Worm (Caenorhabditis elegans) whole organism, mixed stage, embryonic: ENCODE results near the gene sfa-1.

ENCODE experiments used
- M03D4.4 ChIP-seq: sonication (generic microtip); optimal IDR thresholded peaks from 2 replicates; lab custom pipeline; 2017; ENCODE audit warnings: mild to moderate bottlenecking, missing genetic modification characterization, missing compliant biosample characterization
- bed-3 ChIP-seq: fragments of 200-800 bp; sonication (Bioruptor generic); optimal IDR thresholded peaks from 3 replicates; lab custom pipeline; 2018; ENCODE audit warnings: mild to moderate bottlenecking, missing genetic modification characterization, moderate library complexity, missing compliant biosample characterization
- blmp-1 ChIP-seq: fragments of 150-350 bp; optimal IDR thresholded peaks from 2 replicates; lab custom pipeline; 2014; ENCODE audit warnings: missing biosample characterization, missing genetic modification characterization
- ceh-39 ChIP-seq: fragments of 150-350 bp; optimal IDR thresholded peaks from 2 replicates; lab custom pipeline; 2014; ENCODE audit warnings: missing biosample characterization, missing genetic modification characterization
- ceh-43 ChIP-seq: fragments of 200-800 bp; sonication (Bioruptor generic); optimal IDR thresholded peaks from 2 replicates; lab custom pipeline; 2018; ENCODE audit warnings: mild to moderate bottlenecking, missing genetic modification characterization, moderate library complexity, missing compliant biosample characterization
- ceh-83 ChIP-seq: fragments of 200-800 bp; sonication (Bioruptor generic); optimal IDR thresholded peaks from 2 replicates; lab custom pipeline; 2018; ENCODE audit warnings: mild to moderate bottlenecking, missing genetic modification characterization, missing compliant biosample characterization
- ces-1 ChIP-seq: fragments of 150-350 bp; optimal IDR thresholded peaks from 2 replicates; lab custom pipeline; 2014; ENCODE audit warnings: missing biosample characterization, missing genetic modification reagents, missing genetic modification characterization
- cnd-1 ChIP-seq: fragments of 200-800 bp; sonication (Bioruptor generic); optimal IDR thresholded peaks from 2 replicates; lab custom pipeline; 2018; ENCODE audit warnings: mild to moderate bottlenecking, missing genetic modification characterization, missing compliant biosample characterization
- drap-1 ChIP-seq: fragments of 200-800 bp; sonication (Bioruptor generic); optimal IDR thresholded peaks from 3 replicates; lab custom pipeline; 2018; ENCODE audit warnings: mild to moderate bottlenecking, missing genetic modification characterization, missing compliant biosample characterization
- elt-1 ChIP-seq: sonication (generic microtip); optimal IDR thresholded peaks from 2 replicates; lab custom pipeline; 2017; ENCODE audit warnings: missing genetic modification characterization, mild to moderate bottlenecking, missing compliant biosample characterization, antibody characterized with exemption, moderate library complexity, borderline replicate concordance; ENCODE audit not compliant: insufficient read depth
- elt-3 ChIP-seq: fragments of 150-350 bp; optimal IDR thresholded peaks from 2 replicates; lab custom pipeline; 2014; ENCODE audit warnings: missing biosample characterization, missing genetic modification characterization
- flh-1 ChIP-seq: fragments of 200-800 bp; sonication (Bioruptor generic); optimal IDR thresholded peaks from 2 replicates; lab custom pipeline; 2018; ENCODE audit warnings: mild to moderate bottlenecking, missing genetic modification characterization, moderate library complexity, missing compliant biosample characterization
- ham-2 ChIP-seq: fragments of 200-800 bp; sonication (Bioruptor generic); optimal IDR thresholded peaks from 2 replicates; lab custom pipeline; 2018; ENCODE audit warnings: mild to moderate bottlenecking, missing genetic modification characterization, missing compliant biosample characterization
- lin-13 ChIP-seq: fragments of 150-350 bp; optimal IDR thresholded peaks from 2 replicates; lab custom pipeline; 2014; ENCODE audit warnings: missing biosample characterization, missing genetic modification characterization
- lin-32 ChIP-seq: fragments of 200-800 bp; sonication (Bioruptor generic); optimal IDR thresholded peaks from 2 replicates; lab custom pipeline; 2018; ENCODE audit warnings: mild to moderate bottlenecking, missing genetic modification characterization, missing compliant biosample characterization
- lsy-2 ChIP-seq: fragments of 150-350 bp; optimal IDR thresholded peaks from 2 replicates; lab custom pipeline; 2014; ENCODE audit warnings: missing biosample characterization, missing genetic modification characterization
- mep-1 ChIP-seq: fragments of 150-350 bp; optimal IDR thresholded peaks from 2 replicates; lab custom pipeline; 2017; ENCODE audit warnings: missing biosample characterization, missing genetic modification reagents, missing genetic modification characterization, inconsistent platforms
- nhr-12 ChIP-seq: fragments of 150-350 bp; optimal IDR thresholded peaks from 2 replicates; lab custom pipeline; 2014; ENCODE audit warnings: missing biosample characterization, missing genetic modification characterization
- nhr-2 ChIP-seq: fragments of 150-350 bp; optimal IDR thresholded peaks from 2 replicates; lab custom pipeline; 2014; ENCODE audit warnings: missing biosample characterization, missing genetic modification characterization
- nhr-237 ChIP-seq: fragments of 150-350 bp; optimal IDR thresholded peaks from 2 replicates; lab custom pipeline; 2014; ENCODE audit warnings: missing biosample characterization, missing genetic modification characterization
- nhr-28 ChIP-seq: fragments of 150-350 bp; optimal IDR thresholded peaks from 2 replicates; lab custom pipeline; 2014; ENCODE audit warnings: missing biosample characterization, missing genetic modification characterization
- nhr-76 ChIP-seq: sonication (generic microtip); optimal IDR thresholded peaks from 2 replicates; lab custom pipeline; 2017; ENCODE audit warnings: missing biosample characterization, missing genetic modification characterization
- pha-4 ChIP-seq: fragments of 150-350 bp; optimal IDR thresholded peaks from 2 replicates; lab custom pipeline; 2018; ENCODE audit warnings: missing biosample characterization, missing genetic modification reagents, missing genetic modification characterization
- snpc-4 ChIP-seq: fragments of 150-350 bp; optimal IDR thresholded peaks from 2 replicates; lab custom pipeline; 2014; ENCODE audit warnings: missing biosample characterization, missing genetic modification characterization
- unc-39 ChIP-seq: fragments of 150-350 bp; optimal IDR thresholded peaks from 2 replicates; lab custom pipeline; 2014; ENCODE audit warnings: missing biosample characterization, missing genetic modification characterization
- unc-62 ChIP-seq: fragments of 150-350 bp; optimal IDR thresholded peaks from 2 replicates; lab custom pipeline; 2014; ENCODE audit warnings: missing biosample characterization, missing genetic modification reagents, missing genetic modification characterization
- zip-8 ChIP-seq: fragments of 150-350 bp; optimal IDR thresholded peaks from 2 replicates; lab custom pipeline; 2014; ENCODE audit warnings: missing biosample characterization, missing genetic modification characterization

sfa-1 gene

ce11 chrIV:17116345-17116744, 5.6 kb upstream of the sfa-1 start, which contains the start of gene cyn-13:
cyn-13 (minus strand) TSS chrIV:17116657.
- TF ChIP-seq unc-39 (tag; lab: Kevin White, UChicago) (no peak), ceh-43 (GFP tag; lab: Kevin White, UChicago) (no peak), elt-1 (tag; lab: Kevin White, UChicago) (no peak), ces-1 (no peak), lin-32 (no peak), elt-3 (tag; lab: Kevin White, UChicago) (no peak), flh-1 (GFP tag; lab: Kevin White, UChicago) (no peak), ceh-39 (no peak), zip-8 (tag; lab: Kevin White, UChicago) (no peak)

ce11 chrIV:17111813-17112212, 1.0 kb upstream of the sfa-1 start, which contains the start of gene Y116A8C.33:
Y116A8C.33 (plus strand) TSS chrIV:17112113.
- TF ChIP-seq lsy-2 (tag; lab: Kevin White, UChicago), result no peak
- no peak for TF ChIP-seq nhr-12 (tag; lab: Kevin White, UChicago)

ce11 chrIV:17109436-17109835, 1.3 kb downstream of the sfa-1 start:
- TF ChIP-seq snpc-4 (tag; lab: Kevin White, UChicago) (no peak), ceh-83 (GFP tag; lab: Kevin White, UChicago) (no peak), mep-1 (tag; lab: Kevin White, UChicago) (no peak), lin-13 (tag; lab: Kevin White, UChicago) (no peak)
- TF ChIP-seq, all 35 proteins: peak for 0

ce11 chrIV:17108805-17109204, 2.0 kb downstream of the sfa-1 start:
- TF ChIP-seq bed-3 (GFP tag; lab: Kevin White, UChicago) (no peak), M03D4.4 (no peak), drap-1 (GFP tag; lab: Kevin White, UChicago) (no peak), lin-32 (no peak), pha-4 (no peak), lin-13 (tag; lab: Kevin White, UChicago) (no peak), ceh-43 (GFP tag; lab: Kevin White, UChicago) (no peak), unc-62 (GFP tag; lab: Kevin White, UChicago) (no peak), cnd-1 (tag; lab: Kevin White, UChicago) (no peak), zip-8 (tag; lab: Kevin White, UChicago) (no peak), ceh-39 (no peak), nhr-2 (tag; lab: Kevin White, UChicago) (no peak)

ce11 chrIV:17108200-17108599, 2.6 kb downstream of the sfa-1 start:
- no peak for TF ChIP-seq zip-8 (tag; lab: Kevin White, UChicago)
- TF ChIP-seq lsy-2 (tag; lab: Kevin White, UChicago), result no peak
- peak; percentile 30 for TF ChIP-seq ceh-83 (GFP tag; lab: Kevin White, UChicago)
- TF ChIP-seq ham-2 (GFP tag; lab: Kevin White, UChicago), result no peak
- peak; percentile 64 for TF ChIP-seq cnd-1 (tag; lab: Kevin White, UChicago)
- no peak for TF ChIP-seq ces-1
- no peak for TF ChIP-seq unc-39 (tag; lab: Kevin White, UChicago)

- no peak for TF ChIP-seq unc-39 (tag; lab: Kevin White, UChicago)
- TF ChIP-seq nhr-76 (tag; lab: Kevin White, UChicago), result no peak
- no peak for TF ChIP-seq nhr-28
- TF ChIP-seq elt-1 (tag; lab: Kevin White, UChicago), result no peak
- TF ChIP-seq ceh-83 (GFP tag; lab: Kevin White, UChicago), result no peak
- no peak for TF ChIP-seq pha-4
- TF ChIP-seq nhr-237 (tag; lab: Kevin White, UChicago), result no peak
- TF ChIP-seq M03D4.4, result no peak
- no peak for TF ChIP-seq flh-1 (GFP tag; lab: Kevin White, UChicago)
- no peak for TF ChIP-seq blmp-1 (tag; lab: Kevin White, UChicago)
- TF ChIP-seq cnd-1 (tag; lab: Kevin White, UChicago), result no peak
Observed at ce11 chrIV:17105578-17105977, 5.2 kb downstream of the sfa-1 start.
